Fruit fly (Drosophila melanogaster) whole organism, pupa: Measurements from ENCODE around the gene Cubn2.

Experiments used
- CG17806 ChIP-seq: fragments of 200-800 bp; sonication (Bioruptor generic); optimal IDR thresholded peaks from 2 replicates; lab custom pipeline; 2018; ENCODE audit warnings: missing biosample characterization, mild to moderate bottlenecking, missing genetic modification characterization, moderate library complexity
- CG4496 ChIP-seq: fragments of 200-800 bp; sonication (Bioruptor generic); IDR thresholded peaks from 3 replicates; pipeline ENCODE4 v1.3.6; 2022; ENCODE audit warnings: missing biosample characterization, missing genetic modification characterization

- TF ChIP-seq CG17806 (no peak), CG4496 (GFP tag; lab: Robert Waterston, UW) (no peak)
Measured at dm6 chr3L:11852924-11853323, 38.4 kb upstream of the Cubn2 start.
